Fruit fly (Drosophila melanogaster): ENCODE results near the gene Orc2.

Gene Orc2

DNA sequence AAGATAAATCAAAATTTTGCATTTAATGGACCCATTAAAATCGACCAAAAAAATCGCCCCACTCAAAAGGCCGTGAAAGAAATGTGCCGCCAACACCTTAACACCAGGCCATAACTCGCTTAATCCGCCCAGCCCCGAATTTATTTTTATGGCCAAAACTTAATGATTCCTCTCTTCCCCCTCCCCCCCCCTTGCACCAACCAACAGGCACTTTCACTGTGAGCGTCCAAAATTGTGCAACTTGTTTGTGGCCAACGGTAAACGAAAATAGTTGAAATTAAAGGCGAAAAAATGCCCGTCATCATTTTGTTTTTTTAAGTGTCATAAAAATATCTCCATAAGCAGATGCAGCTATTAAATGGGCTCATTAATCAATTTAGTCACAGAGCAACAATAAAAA is 18.6 kb upstream of the Orc2 start:
- TF ChIP-seq CTCF (optimal IDR thresholded peaks at IDR 0.05) (no peak), CG8478 (optimal IDR thresholded peaks at IDR 0.05) (no peak)

- TF ChIP-seq CTCF (optimal IDR thresholded peaks at IDR 0.05) (no peak), CG8478 (optimal IDR thresholded peaks at IDR 0.05) (no peak)
These were observed 17.3 kb upstream of the Orc2 start for dm6 chr3R:13947415-13947814.

DNA sequence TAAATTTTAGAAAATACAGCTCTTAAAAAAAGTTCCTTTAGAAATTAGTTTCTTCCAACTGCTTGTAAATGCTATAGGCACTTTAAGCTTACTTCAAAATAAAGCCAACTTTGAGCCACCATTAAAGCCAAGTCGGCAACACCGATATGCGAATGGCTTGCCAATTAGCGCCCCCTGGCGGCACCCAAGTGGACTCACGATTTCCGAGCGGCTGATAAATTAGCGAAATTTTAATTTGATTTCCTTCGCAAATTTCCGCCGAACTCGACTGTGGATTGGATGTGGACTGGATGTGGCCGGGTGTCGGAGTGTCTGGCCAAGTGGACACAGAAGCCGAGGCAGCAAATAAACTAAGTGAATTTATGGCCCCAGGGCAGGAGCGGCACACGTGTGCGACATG is 16.4 kb upstream of the Orc2 start, which contains the start of gene CG31517:
Gene CG31517 (plus strand): TSS at position 184 of the 400 bp plus-strand sequence.
- TF ChIP-seq CTCF (optimal IDR thresholded peaks at IDR 0.05) (peak; percentile 69 to 76), CG8478 (optimal IDR thresholded peaks at IDR 0.05) (no peak)

DNA sequence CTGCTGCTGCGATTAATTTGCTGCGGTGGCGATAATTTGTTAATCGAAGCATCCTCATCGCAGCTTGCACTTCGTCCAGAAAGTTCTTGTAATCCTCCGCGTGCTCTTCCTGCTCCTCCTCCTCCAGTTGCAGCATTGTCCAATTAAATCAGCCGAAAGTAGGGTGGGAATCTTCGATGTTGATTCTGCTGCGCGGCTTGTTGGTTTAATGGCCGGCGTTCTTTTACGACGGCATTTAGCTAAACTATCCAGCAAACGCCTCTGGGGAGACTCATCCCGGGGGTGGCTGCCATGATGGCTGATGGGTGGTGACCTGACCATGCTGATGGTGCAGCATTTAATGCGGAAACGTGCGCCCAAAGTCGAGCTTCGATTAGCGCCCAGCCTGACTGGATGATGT is 15.1 kb upstream of the Orc2 start:
- TF ChIP-seq CTCF (optimal IDR thresholded peaks at IDR 0.05), result no peak

- TF ChIP-seq CTCF (optimal IDR thresholded peaks at IDR 0.05) (no peak), CG8478 (optimal IDR thresholded peaks at IDR 0.05) (no peak)
These were observed 13.6 kb upstream of the Orc2 start, which contains the start of gene CG9926 for dm6 chr3R:13951038-13951437. Gene CG9926, minus strand, starts transcription at chr3R:13951138.

DNA sequence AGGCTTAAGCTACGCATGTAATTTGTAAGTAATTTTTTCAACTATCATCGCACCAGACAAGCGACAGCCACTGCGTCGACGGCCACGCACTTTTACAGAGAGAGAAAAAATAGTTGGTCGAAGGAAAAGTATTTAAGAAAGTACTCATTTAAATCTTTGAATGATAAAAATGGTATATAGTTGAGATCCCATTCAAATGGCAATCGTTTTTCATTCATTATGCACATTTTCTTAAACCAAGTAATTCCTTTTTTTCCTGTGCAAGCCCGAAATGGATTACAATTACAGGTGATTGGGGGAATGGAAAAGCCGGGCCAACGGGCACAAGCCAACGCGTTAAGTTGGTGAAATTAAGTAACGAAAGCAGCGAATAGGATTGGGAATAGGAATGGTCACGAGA is 12.4 kb upstream of the Orc2 start:
- TF ChIP-seq CTCF (optimal IDR thresholded peaks at IDR 0.05) (no peak), CG8478 (optimal IDR thresholded peaks at IDR 0.05) (no peak)

- TF ChIP-seq CTCF (optimal IDR thresholded peaks at IDR 0.05), result no peak
These were observed 9.5 kb upstream of the Orc2 start for dm6 chr3R:13955227-13955626.

- no peak for TF ChIP-seq CTCF (optimal IDR thresholded peaks at IDR 0.05)
- no peak for TF ChIP-seq CG8478 (optimal IDR thresholded peaks at IDR 0.05)
These were observed 7.8 kb upstream of the Orc2 start for dm6 chr3R:13956809-13957351.

DNA sequence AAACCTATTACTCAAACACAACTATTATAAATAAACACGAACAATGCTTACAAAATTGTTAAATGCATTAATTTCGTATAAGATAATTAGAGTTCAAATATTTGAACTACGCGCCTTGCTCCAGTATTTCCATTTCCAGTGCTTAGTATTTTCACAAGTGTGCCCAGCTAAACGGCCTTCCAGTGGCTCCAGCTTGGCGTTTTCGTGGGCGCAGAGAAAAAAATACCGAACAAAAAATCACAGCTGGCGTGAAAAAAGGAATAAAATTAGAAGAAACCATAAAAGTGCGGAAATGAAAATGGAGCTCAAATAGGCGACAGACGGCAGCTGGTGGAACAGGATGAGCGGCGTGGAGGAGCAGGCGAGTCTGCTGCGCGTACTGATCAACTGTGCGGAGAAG is 6.1 kb upstream of the Orc2 start, which contains the start of gene Ipp:
Gene Ipp (plus strand): TSS at position 208 of the 400 bp plus-strand sequence.
- TF ChIP-seq CG8478 (optimal IDR thresholded peaks at IDR 0.05) (no peak), CTCF (optimal IDR thresholded peaks at IDR 0.05) (peak in 1 of 2 experiments; percentile 16)

DNA sequence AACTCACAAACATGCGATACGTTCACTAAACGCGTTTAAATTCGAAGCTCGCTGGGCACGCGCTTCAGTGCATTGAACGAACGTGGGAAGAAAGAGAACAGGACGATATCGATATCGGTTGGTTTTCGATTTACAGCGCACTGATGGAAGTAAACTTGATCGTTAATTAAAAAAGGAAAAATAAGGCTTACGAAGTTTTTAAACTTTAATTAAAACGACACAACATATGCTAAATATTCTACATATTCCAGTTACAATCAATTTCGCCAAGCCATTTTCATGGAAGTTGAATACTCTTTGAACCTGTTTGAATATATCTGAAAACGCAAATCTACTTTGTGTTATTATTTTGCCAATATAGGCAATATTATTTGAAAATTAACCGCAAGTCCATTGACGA is 611 bp upstream of the Orc2 start, which contains the start of gene Kots:
Gene Kots (minus strand): TSS at position 101 of the 400 bp plus-strand sequence.
- no peak for TF ChIP-seq CTCF (optimal IDR thresholded peaks at IDR 0.05)
- TF ChIP-seq CG8478 (optimal IDR thresholded peaks at IDR 0.05), result no peak

dm6 chr3R:13971728-13972448 is 7.2 kb downstream of the Orc2 start:
- no peak for TF ChIP-seq CG8478 (optimal IDR thresholded peaks at IDR 0.05)
- no peak for TF ChIP-seq CTCF (optimal IDR thresholded peaks at IDR 0.05)

- no peak for TF ChIP-seq CTCF (optimal IDR thresholded peaks at IDR 0.05)
- TF ChIP-seq CG8478 (optimal IDR thresholded peaks at IDR 0.05), result no peak
These were observed 8.0 kb downstream of the Orc2 start for dm6 chr3R:13972653-13973052.

dm6 chr3R:13974741-13975245 is 10.1 kb downstream of the Orc2 start:
- TF ChIP-seq CTCF (optimal IDR thresholded peaks at IDR 0.05) (no peak), CG8478 (optimal IDR thresholded peaks at IDR 0.05) (no peak)

dm6 chr3R:13976070-13976492 is 11.4 kb downstream of the Orc2 start:
- no peak for TF ChIP-seq CG8478 (optimal IDR thresholded peaks at IDR 0.05)
- TF ChIP-seq CTCF (optimal IDR thresholded peaks at IDR 0.05), result no peak

dm6 chr3R:13977126-13977991 is 12.7 kb downstream of the Orc2 start:
- TF ChIP-seq CG8478 (optimal IDR thresholded peaks at IDR 0.05) (no peak), CTCF (optimal IDR thresholded peaks at IDR 0.05) (no peak)
